Worm (Caenorhabditis elegans): ENCODE results near the gene C34F11.8.

DNA sequence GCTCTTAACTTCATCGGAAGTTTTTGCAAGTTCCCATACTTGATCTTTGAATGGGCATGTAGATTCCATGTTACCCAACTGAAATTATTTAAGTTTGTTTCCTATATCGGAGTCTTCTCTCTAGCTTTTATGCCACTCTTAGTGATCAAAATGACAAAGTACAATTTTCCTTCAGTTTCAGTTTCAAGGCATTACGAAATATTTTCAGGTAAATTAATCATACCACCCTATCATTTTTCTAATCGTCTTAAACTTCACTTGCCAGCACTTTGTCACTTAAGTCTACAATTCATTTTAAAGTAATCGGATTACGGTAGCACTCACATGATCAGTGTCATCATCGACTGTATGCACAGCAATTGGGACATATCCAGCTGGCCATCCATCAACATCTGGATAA is 24.0 kb upstream of the C34F11.8 start:
- TF ChIP-seq nhr-77 (tag; optimal IDR thresholded peaks at IDR 0.05): no peak
- TF ChIP-seq jun-1 (tag; optimal IDR thresholded peaks at IDR 0.05): no peak
